Worm (Caenorhabditis elegans): Measurements from ENCODE around the gene F07G11.4.

DNA sequence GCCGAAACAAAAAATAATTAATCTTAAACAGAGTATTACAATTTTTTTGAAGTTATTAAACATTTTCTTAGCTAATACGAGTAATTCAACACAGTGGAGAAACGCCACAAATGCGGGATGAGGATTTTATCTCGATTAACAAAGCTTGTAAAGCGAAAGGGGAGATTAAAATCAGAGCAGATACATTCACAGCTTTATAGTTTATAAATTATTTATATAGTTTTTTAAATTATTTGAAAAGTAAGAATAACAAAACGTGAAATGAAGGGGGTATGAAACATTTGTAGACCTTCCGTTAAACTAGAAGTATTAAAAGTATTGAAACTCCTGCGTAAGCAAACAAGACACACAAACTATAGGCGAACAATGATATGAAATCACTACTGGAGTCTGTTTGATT is 40.1 kb downstream of the F07G11.4 start, which contains the start of gene C05C8.8:
- TF ChIP-seq nhr-11 (tag; optimal IDR thresholded peaks at IDR 0.05): no peak
- TF ChIP-seq snpc-4 (tag; optimal IDR thresholded peaks at IDR 0.05): no peak
- TF ChIP-seq pqm-1 (tag; optimal IDR thresholded peaks at IDR 0.05): no peak
- TF ChIP-seq unc-39 (tag; optimal IDR thresholded peaks at IDR 0.05): no peak
- no peak for TF ChIP-seq nhr-67 (tag; optimal IDR thresholded peaks at IDR 0.05)
- TF ChIP-seq egl-5 (tag; optimal IDR thresholded peaks at IDR 0.05): no peak
- TF ChIP-seq ama-1 (optimal IDR thresholded peaks at IDR 0.05): no peak
- TF ChIP-seq elt-1 (tag; optimal IDR thresholded peaks at IDR 0.05): no peak
- TF ChIP-seq mml-1 (tag; optimal IDR thresholded peaks at IDR 0.05): no peak
- no peak for TF ChIP-seq lin-39 (tag; optimal IDR thresholded peaks at IDR 0.05)
- TF ChIP-seq sea-2 (GFP tag; optimal IDR thresholded peaks at IDR 0.05): no peak
